Fruit fly (Drosophila melanogaster) whole organism, embryonic: ENCODE data around the gene CG42835.
A peak's percentile ranks its signal among the peaks of the same experiment; 100 is the strongest.

Source experiments
- Aef1 ChIP-seq: fragments of 200-800 bp; sonication (Bioruptor generic); IDR thresholded peaks from 3 replicates; pipeline ENCODE4 v1.3.6; 2022; ENCODE audit warnings: missing biosample characterization, missing genetic modification characterization
- Blimp-1 ChIP-seq: fragments of 200-800 bp; sonication (Bioruptor generic); optimal IDR thresholded peaks from 3 replicates; lab custom pipeline; 2018; ENCODE audit warnings: missing biosample characterization, missing genetic modification characterization, mild to moderate bottlenecking, moderate library complexity, missing genetic modification reagents
- BtbVII ChIP-seq: fragments of 200-800 bp; sonication (Bioruptor generic); optimal IDR thresholded peaks from 3 replicates; lab custom pipeline; 2017; ENCODE audit warnings: missing biosample characterization, mild to moderate bottlenecking, missing genetic modification characterization
- CG10209 ChIP-seq: fragments of 200-800 bp; sonication (Bioruptor generic); optimal IDR thresholded peaks from 3 replicates; lab custom pipeline; 2017; ENCODE audit warnings: missing biosample characterization, mild to moderate bottlenecking, missing genetic modification characterization, missing genetic modification reagents
- CG10431 ChIP-seq: fragments of 200-800 bp; sonication (Bioruptor generic); optimal IDR thresholded peaks from 3 replicates; lab custom pipeline; 2018; ENCODE audit warnings: missing biosample characterization, mild to moderate bottlenecking, missing genetic modification characterization
- CG13287 ChIP-seq: fragments of 200-800 bp; sonication (Bioruptor generic); IDR thresholded peaks from 2 replicates; pipeline ENCODE4 v1.3.6; 2022; ENCODE audit warnings: missing biosample characterization, missing genetic modification characterization; ENCODE audit not compliant: partially characterized antibody
- CG13775 ChIP-seq: fragments of 200-800 bp; sonication (Bioruptor generic); optimal IDR thresholded peaks from 3 replicates; lab custom pipeline; 2017; ENCODE audit warnings: missing biosample characterization, mild to moderate bottlenecking, missing genetic modification characterization
- CG13894 ChIP-seq: fragments of 200-800 bp; sonication (Bioruptor generic); optimal IDR thresholded peaks from 3 replicates; lab custom pipeline; 2018; ENCODE audit warnings: missing biosample characterization, mild to moderate bottlenecking, missing genetic modification characterization, moderate library complexity
- CG3281 ChIP-seq: fragments of 200-800 bp; sonication (Bioruptor generic); optimal IDR thresholded peaks from 3 replicates; lab custom pipeline; 2017; ENCODE audit warnings: missing biosample characterization, mild to moderate bottlenecking, missing genetic modification characterization
- CG3407 ChIP-seq: fragments of 200-800 bp; sonication (Bioruptor generic); optimal IDR thresholded peaks from 2 replicates; lab custom pipeline; 2018; ENCODE audit warnings: missing biosample characterization, mild to moderate bottlenecking, missing genetic modification characterization
- CG6813 ChIP-seq: fragments of 200-800 bp; sonication (Bioruptor generic); optimal IDR thresholded peaks from 2 replicates; lab custom pipeline; 2017; ENCODE audit warnings: missing biosample characterization, missing genetic modification characterization, mild to moderate bottlenecking, moderate library complexity, missing genetic modification reagents
- CG7357 ChIP-seq: fragments of 200-800 bp; sonication (Bioruptor generic); IDR thresholded peaks from 3 replicates; pipeline ENCODE4 v1.3.6; 2022; ENCODE audit warnings: missing biosample characterization, missing genetic modification characterization
- Deaf1 ChIP-seq: fragments of 200-800 bp; optimal IDR thresholded peaks from 3 replicates; lab custom pipeline; 2019; ENCODE audit warnings: missing biosample characterization, mild to moderate bottlenecking, missing genetic modification characterization, moderate library complexity
- ERR ChIP-seq: fragments of 200-800 bp; sonication (Bioruptor generic); optimal IDR thresholded peaks from 2 replicates; lab custom pipeline; 2016; ENCODE audit warnings: missing biosample characterization, missing genetic modification characterization
- Ets65A ChIP-seq: fragments of 200-800 bp; sonication (Bioruptor generic); peaks from one replicate; lab custom pipeline; 2016; ENCODE audit warnings: missing biosample characterization, missing genetic modification characterization
- GATAe ChIP-seq: fragments of 200-800 bp; sonication (Bioruptor generic); conservative IDR thresholded peaks from 2 replicates; pipeline ENCODE4 v1.3.6; 2022; ENCODE audit warnings: missing biosample characterization, missing genetic modification characterization
- HLH3B ChIP-seq: fragments of 200-800 bp; sonication (Bioruptor generic); IDR thresholded peaks from 2 replicates; pipeline ENCODE4 v1.3.6; 2022; ENCODE audit warnings: missing biosample characterization, missing genetic modification characterization
- Hmr ChIP-seq: fragments of 200-800 bp; sonication (Bioruptor generic); optimal IDR thresholded peaks from 3 replicates; lab custom pipeline; 2017; ENCODE audit warnings: mild to moderate bottlenecking, missing biosample characterization, missing genetic modification reagents, missing genetic modification characterization
- Hr78 ChIP-seq, 2 experiments: fragments of 200-800 bp in 1 of 2; fragments of >200 bp in 1 of 2; sonication (Bioruptor generic) in 1 of 2; optimal IDR thresholded peaks; 2 replicates each; lab custom pipeline; 2017 to 2019; ENCODE audit warnings: missing biosample characterization in 2 of 2, missing genetic modification characterization in 2 of 2, mild to moderate bottlenecking in 1 of 2, moderate library complexity in 1 of 2
- Med ChIP-seq: fragments of 200-800 bp; sonication (Bioruptor generic); peaks from one replicate; lab custom pipeline; 2016; ENCODE audit warnings: missing biosample characterization, missing genetic modification characterization, mild to moderate bottlenecking, inconsistent platforms, moderate library complexity
- Meics ChIP-seq: fragments of 200-800 bp; sonication (Bioruptor generic); optimal IDR thresholded peaks from 2 replicates; lab custom pipeline; 2017; ENCODE audit warnings: missing biosample characterization, mild to moderate bottlenecking, missing genetic modification characterization
- Nf-YA ChIP-seq: fragments of 200-800 bp; sonication (Bioruptor generic); IDR thresholded peaks from 2 replicates; pipeline ENCODE4 v1.3.6; 2022; ENCODE audit warnings: missing biosample characterization, missing genetic modification characterization
- Nf-YC ChIP-seq: fragments of 200-800 bp; optimal IDR thresholded peaks from 3 replicates; lab custom pipeline; 2019; ENCODE audit warnings: missing biosample characterization, mild to moderate bottlenecking, missing genetic modification characterization, moderate library complexity
- Pdp1 ChIP-seq, 2 experiments: fragments of 200-800 bp; sonication (Bioruptor generic); optimal IDR thresholded peaks; 3 replicates each; lab custom pipeline; 2016; ENCODE audit warnings: missing biosample characterization in 2 of 2, missing genetic modification characterization in 2 of 2, mild to moderate bottlenecking in 1 of 2, moderate library complexity in 1 of 2
- Trl ChIP-seq, 3 experiments: fragments of >200 bp in 2 of 3; fragments of 200-800 bp in 1 of 3; sonication (Bioruptor generic) in 1 of 3; optimal IDR thresholded peaks; 2 replicates in 1 of 3; 3 replicates in 2 of 3; lab custom pipeline; 2016 to 2017; ENCODE audit warnings: missing biosample characterization in 1 of 3, missing genetic modification characterization in 1 of 3
- abd-A ChIP-seq: fragments of 200-800 bp; sonication (Bioruptor generic); optimal IDR thresholded peaks from 3 replicates; lab custom pipeline; 2019; ENCODE audit warnings: missing biosample characterization, mild to moderate bottlenecking, missing genetic modification characterization, moderate library complexity
- caup ChIP-seq: fragments of 200-800 bp; sonication (Bioruptor generic); optimal IDR thresholded peaks from 3 replicates; lab custom pipeline; 2017; ENCODE audit warnings: missing biosample characterization, mild to moderate bottlenecking, missing genetic modification characterization, moderate library complexity; ENCODE audit not compliant: severe bottlenecking
- chinmo ChIP-seq: fragments of 200-800 bp; sonication (Bioruptor generic); IDR thresholded peaks from 4 replicates; pipeline ENCODE4 v1.3.6; 2022; ENCODE audit warnings: missing biosample characterization, missing genetic modification characterization; ENCODE audit not compliant: partially characterized antibody
- cwo ChIP-seq: fragments of 200-800 bp; sonication (Bioruptor generic); optimal IDR thresholded peaks from 3 replicates; lab custom pipeline; 2017; ENCODE audit warnings: missing biosample characterization, missing genetic modification characterization, mild to moderate bottlenecking, moderate library complexity, missing genetic modification reagents
- ftz-f1 ChIP-seq: fragments of 200-800 bp; sonication (Bioruptor generic); optimal IDR thresholded peaks from 2 replicates; lab custom pipeline; 2016; ENCODE audit warnings: missing biosample characterization, missing genetic modification characterization
- gsb-n ChIP-seq: fragments of 200-800 bp; sonication (Bioruptor generic); optimal IDR thresholded peaks from 3 replicates; lab custom pipeline; 2018; ENCODE audit warnings: missing biosample characterization, mild to moderate bottlenecking, missing genetic modification characterization
- kni ChIP-seq: fragments of 200-800 bp; sonication (Bioruptor generic); optimal IDR thresholded peaks from 3 replicates; lab custom pipeline; 2017; ENCODE audit warnings: mild to moderate bottlenecking, missing biosample characterization, missing genetic modification reagents, missing genetic modification characterization
- lab ChIP-seq: fragments of 200-800 bp; sonication (Bioruptor generic); optimal IDR thresholded peaks from 3 replicates; lab custom pipeline; 2017; ENCODE audit warnings: missing biosample characterization, missing genetic modification characterization, mild to moderate bottlenecking, moderate library complexity, missing genetic modification reagents
- otp ChIP-seq: fragments of 200-800 bp; sonication (Bioruptor generic); IDR thresholded peaks from 3 replicates; pipeline ENCODE4, ENCODE4 v1.3.6; 2022; ENCODE audit warnings: missing biosample characterization, missing genetic modification characterization
- p53 ChIP-seq: fragments of 200-800 bp; sonication (Bioruptor generic); optimal IDR thresholded peaks from 2 replicates; lab custom pipeline; 2016; ENCODE audit warnings: missing biosample characterization, missing genetic modification characterization
- rib ChIP-seq: fragments of 200-800 bp; sonication (Bioruptor generic); IDR thresholded peaks from 2 replicates; pipeline ENCODE4 v1.3.6; 2022; ENCODE audit warnings: missing biosample characterization, missing genetic modification characterization
- salm ChIP-seq: fragments of 200-800 bp; sonication (Bioruptor generic); optimal IDR thresholded peaks from 2 replicates; lab custom pipeline; 2018; ENCODE audit warnings: missing biosample characterization, mild to moderate bottlenecking, missing genetic modification characterization
- sens ChIP-seq: fragments of 200-800 bp; sonication (Bioruptor generic); peaks from one replicate; lab custom pipeline; 2016; ENCODE audit warnings: missing biosample characterization, missing genetic modification characterization
- sna ChIP-seq: fragments of 200-800 bp; sonication (Bioruptor generic); IDR thresholded peaks from 2 replicates; pipeline ENCODE4 v1.3.6; 2022; ENCODE audit warnings: missing biosample characterization, missing genetic modification characterization; ENCODE audit not compliant: partially characterized antibody
- sr ChIP-seq: fragments of 200-800 bp; sonication (Bioruptor generic); IDR thresholded peaks from 3 replicates; pipeline ENCODE4 v1.3.6; 2022; ENCODE audit warnings: missing biosample characterization, missing genetic modification characterization
- stc ChIP-seq: fragments of 200-800 bp; sonication (Bioruptor generic); IDR thresholded peaks from 2 replicates; pipeline ENCODE4 v1.3.6; 2022; ENCODE audit warnings: missing biosample characterization, missing genetic modification characterization
- vvl ChIP-seq: fragments of 200-800 bp; sonication (Bioruptor generic); IDR thresholded peaks from 2 replicates; pipeline ENCODE4 v1.3.6; 2022; ENCODE audit warnings: missing biosample characterization, missing genetic modification characterization
- wdn ChIP-seq: fragments of 200-800 bp; sonication (Bioruptor generic); IDR thresholded peaks from 2 replicates; pipeline ENCODE4 v1.3.6; 2022; ENCODE audit warnings: missing biosample characterization, missing genetic modification characterization
- zfh2 ChIP-seq: fragments of 200-800 bp; sonication (Bioruptor generic); optimal IDR thresholded peaks from 2 replicates; lab custom pipeline; 2016; ENCODE audit warnings: missing biosample characterization, missing genetic modification characterization

CG42835 gene

dm6 chr3R:17371094-17371493 is 49.3 kb upstream of the CG42835 start (continued):
- TF ChIP-seq CG13775 (GFP tag; lab: Kevin White, UChicago) = no peak
- TF ChIP-seq CG7357 = no peak
- TF ChIP-seq zfh2 (GFP tag; lab: Kevin White, UChicago) = peak; percentile 3
- TF ChIP-seq CG13894 (tag; lab: Kevin White, UChicago) = peak; percentile 30
- peak; percentile 48 for TF ChIP-seq cwo (GFP tag; lab: Kevin White, UChicago)
- peak; percentile 26 for TF ChIP-seq caup (GFP tag; lab: Kevin White, UChicago)
- no peak for TF ChIP-seq p53 (GFP tag; lab: Kevin White, UChicago)
- TF ChIP-seq wdn (GFP tag; lab: Robert Waterston, UW) = no peak
- no peak for TF ChIP-seq sna (GFP tag; lab: Robert Waterston, UW)
- peak; percentile 62 for TF ChIP-seq Hmr
- no peak for TF ChIP-seq ERR
- peak; percentile 17 for TF ChIP-seq CG10209 (GFP tag; lab: Kevin White, UChicago)
- peak; percentile 25; the same call in 1 of the 2 replicates for TF ChIP-seq stc
- TF ChIP-seq Meics (GFP tag; lab: Kevin White, UChicago) = peak; percentile 36
- TF ChIP-seq lab (GFP tag; lab: Kevin White, UChicago) = peak; percentile 72
- peak; percentile 82 for TF ChIP-seq Med (GFP tag; lab: Kevin White, UChicago)
- 0 out of 3 replicates have a peak, but pooled peaks have one; percentile 34 for TF ChIP-seq Aef1 (GFP tag; lab: Robert Waterston, UW)
- no peak for TF ChIP-seq GATAe (GFP tag; lab: Robert Waterston, UW)
- 0 out of 3 replicates have a peak, but pooled peaks have one; percentile 11 for TF ChIP-seq otp (GFP tag; lab: Robert Waterston, UW)
- TF ChIP-seq rib (GFP tag; lab: Robert Waterston, UW) = no peak
- peak; percentile 25 for TF ChIP-seq abd-A (tag; lab: Kevin White, UChicago)
- TF ChIP-seq CG10431 (GFP tag; lab: Kevin White, UChicago) = no peak
- peak; percentile 29 for TF ChIP-seq CG3281 (GFP tag; lab: Kevin White, UChicago)
- TF ChIP-seq CG6813 (GFP tag; lab: Kevin White, UChicago) = peak; percentile 1
- TF ChIP-seq sens (GFP tag; lab: Kevin White, UChicago) = peak; percentile 38
- TF ChIP-seq CG3407 = no peak
- TF ChIP-seq HLH3B = peak; percentile 54; the same call in 1 of the 2 replicates

dm6 chr3R:17377503-17377902 is 42.9 kb upstream of the CG42835 start:
- TF ChIP-seq salm (no peak), Deaf1 (tag; lab: Kevin White, UChicago) (peak; percentile 75), abd-A (tag; lab: Kevin White, UChicago) (peak; percentile 50), chinmo (peak; percentile 92), sr (GFP tag; lab: Robert Waterston, UW) (0 out of 3 replicates have a peak, but pooled peaks have one; percentile 25), ftz-f1 (GFP tag; lab: Kevin White, UChicago) (peak; percentile 67), gsb-n (no peak), Hr78 (GFP tag; optimal IDR thresholded peaks at IDR 0.05; lab: Kevin White, UChicago) (peak in 1 of 2 experiments; percentile 37), CG3281 (GFP tag; lab: Kevin White, UChicago) (no peak), Nf-YA (GFP tag; lab: Robert Waterston, UW) (no peak), CG13287 (peak; percentile 16; the same call in 1 of the 2 replicates), Blimp-1 (peak; percentile 97), Trl (optimal IDR thresholded peaks at IDR 0.05; lab: Kevin White, UChicago) (peak; percentile 64 to 75), Trl (GFP tag; optimal IDR thresholded peaks at IDR 0.05; lab: Kevin White, UChicago) (no peak), BtbVII (GFP tag; lab: Kevin White, UChicago) (no peak), Pdp1 (GFP tag; optimal IDR thresholded peaks at IDR 0.05; lab: Kevin White, UChicago) (peak in 1 of 2 experiments; percentile 43), kni (GFP tag; lab: Kevin White, UChicago) (no peak), Nf-YC (tag; lab: Kevin White, UChicago) (peak; percentile 37), Ets65A (GFP tag; lab: Kevin White, UChicago) (peak; percentile 2), vvl (GFP tag; lab: Robert Waterston, UW) (peak; percentile 45; the same call in 1 of the 2 replicates)
